Worm (Caenorhabditis elegans) whole organism, L2 larva: ENCODE data around the gene F56C9.10.
A peak's percentile ranks its signal among the peaks of the same experiment; 100 is the strongest.

Source experiments
- C34F6.9 ChIP-seq: fragments of 150-350 bp; optimal IDR thresholded peaks from 2 replicates; lab custom pipeline; 2014; ENCODE audit warnings: missing biosample characterization, missing genetic modification characterization
- F13H6.1 ChIP-seq: sonication (generic microtip); optimal IDR thresholded peaks from 2 replicates; lab custom pipeline; 2016; ENCODE audit warnings: missing genetic modification characterization, missing compliant biosample characterization
- R02D3.7 ChIP-seq: fragments of 150-350 bp; optimal IDR thresholded peaks from 2 replicates; lab custom pipeline; 2014; ENCODE audit warnings: missing biosample characterization, missing genetic modification characterization
- Y55F3AM.14 ChIP-seq: fragments of 200-800 bp; sonication (Bioruptor generic); optimal IDR thresholded peaks from 2 replicates; lab custom pipeline; 2018; ENCODE audit warnings: mild to moderate bottlenecking, missing genetic modification characterization, missing compliant biosample characterization
- ZK546.5 ChIP-seq: sonication (generic microtip); optimal IDR thresholded peaks from 2 replicates; lab custom pipeline; 2017; ENCODE audit warnings: missing biosample characterization, missing genetic modification characterization
- alr-1 ChIP-seq: fragments of 150-350 bp; optimal IDR thresholded peaks from 2 replicates; lab custom pipeline; 2014; ENCODE audit warnings: missing biosample characterization, missing genetic modification characterization
- aly-2 ChIP-seq: fragments of 150-350 bp; optimal IDR thresholded peaks from 2 replicates; lab custom pipeline; 2014; ENCODE audit warnings: missing biosample characterization, missing genetic modification characterization
- ama-1 ChIP-seq: fragments of 150-350 bp; optimal IDR thresholded peaks from 2 replicates; lab custom pipeline; 2018; ENCODE audit warnings: inconsistent platforms
- blmp-1 ChIP-seq: sonication (generic microtip); optimal IDR thresholded peaks from 2 replicates; lab custom pipeline; 2017; ENCODE audit warnings: missing genetic modification characterization, mild to moderate bottlenecking, missing compliant biosample characterization, antibody characterized with exemption, moderate library complexity; ENCODE audit not compliant: insufficient read depth
- ceh-16 ChIP-seq: fragments of 150-350 bp; optimal IDR thresholded peaks from 2 replicates; lab custom pipeline; 2014; ENCODE audit warnings: missing biosample characterization, missing genetic modification characterization
- ceh-82 ChIP-seq: fragments of 150-350 bp; optimal IDR thresholded peaks from 2 replicates; lab custom pipeline; 2014; ENCODE audit warnings: missing biosample characterization, missing genetic modification characterization
- crh-2 ChIP-seq: sonication (generic microtip); optimal IDR thresholded peaks from 2 replicates; lab custom pipeline; 2017; ENCODE audit warnings: missing biosample characterization, missing genetic modification characterization
- dmd-4 ChIP-seq: sonication (generic microtip); optimal IDR thresholded peaks from 2 replicates; lab custom pipeline; 2017; ENCODE audit warnings: missing biosample characterization, missing genetic modification characterization
- egl-27 ChIP-seq: sonication (generic microtip); optimal IDR thresholded peaks from 3 replicates; lab custom pipeline; 2017; ENCODE audit warnings: missing biosample characterization, missing genetic modification reagents, missing genetic modification characterization
- elt-1 ChIP-seq: fragments of 150-350 bp; optimal IDR thresholded peaks from 2 replicates; lab custom pipeline; 2014; ENCODE audit warnings: missing biosample characterization, missing genetic modification characterization
- elt-3 ChIP-seq: sonication (generic microtip); optimal IDR thresholded peaks from 2 replicates; lab custom pipeline; 2017; ENCODE audit warnings: missing biosample characterization, missing genetic modification characterization
- fos-1 ChIP-seq: fragments of 150-350 bp; optimal IDR thresholded peaks from 2 replicates; lab custom pipeline; 2014; ENCODE audit warnings: missing biosample characterization, missing genetic modification characterization
- gmeb-1 ChIP-seq: fragments of 150-350 bp; optimal IDR thresholded peaks from 2 replicates; lab custom pipeline; 2014; ENCODE audit warnings: missing biosample characterization, missing genetic modification characterization
- lin-11 ChIP-seq: fragments of 150-350 bp; sonication (generic microtip); optimal IDR thresholded peaks from 2 replicates; lab custom pipeline; 2014; ENCODE audit warnings: missing biosample characterization, missing genetic modification characterization, inconsistent platforms, mixed read lengths
- lin-13 ChIP-seq: fragments of 150-350 bp; optimal IDR thresholded peaks from 2 replicates; lab custom pipeline; 2014; ENCODE audit warnings: missing biosample characterization, missing genetic modification reagents, missing genetic modification characterization
- lin-39 ChIP-seq: fragments of 150-350 bp; optimal IDR thresholded peaks from 2 replicates; lab custom pipeline; 2014; ENCODE audit warnings: missing biosample characterization, missing genetic modification reagents, missing genetic modification characterization
- lsy-2 ChIP-seq, 2 experiments: fragments of 150-350 bp in 1 of 2; sonication (generic microtip) in 1 of 2; optimal IDR thresholded peaks; 2 replicates each; lab custom pipeline; 2014 to 2017; ENCODE audit warnings: missing biosample characterization in 2 of 2, missing genetic modification characterization in 2 of 2
- mab-5 ChIP-seq: fragments of 150-350 bp; optimal IDR thresholded peaks from 2 replicates; lab custom pipeline; 2014; ENCODE audit warnings: missing biosample characterization, missing genetic modification characterization
- mbf-1 ChIP-seq: sonication (generic microtip); optimal IDR thresholded peaks from 2 replicates; lab custom pipeline; 2017; ENCODE audit warnings: missing biosample characterization, missing genetic modification characterization
- mdl-1 ChIP-seq, 2 experiments: fragments of 150-350 bp in 1 of 2; sonication (generic microtip) in 1 of 2; optimal IDR thresholded peaks; 2 replicates each; lab custom pipeline; 2017; ENCODE audit warnings: missing biosample characterization in 2 of 2, missing genetic modification characterization in 2 of 2
- nhr-10 ChIP-seq: sonication (generic microtip); optimal IDR thresholded peaks from 2 replicates; lab custom pipeline; 2017; ENCODE audit warnings: missing biosample characterization, missing genetic modification characterization
- nhr-11 ChIP-seq: fragments of 150-350 bp; optimal IDR thresholded peaks from 2 replicates; lab custom pipeline; 2014; ENCODE audit warnings: missing biosample characterization, missing genetic modification characterization
- nhr-12 ChIP-seq: fragments of 150-350 bp; optimal IDR thresholded peaks from 2 replicates; lab custom pipeline; 2014; ENCODE audit warnings: missing biosample characterization, missing genetic modification characterization
- nhr-129 ChIP-seq: fragments of 150-350 bp; optimal IDR thresholded peaks from 2 replicates; lab custom pipeline; 2014; ENCODE audit warnings: missing biosample characterization, missing genetic modification characterization
- nhr-21 ChIP-seq: fragments of 150-350 bp; optimal IDR thresholded peaks from 2 replicates; lab custom pipeline; 2014; ENCODE audit warnings: missing biosample characterization, missing genetic modification characterization
- nhr-23 ChIP-seq: fragments of 150-350 bp; optimal IDR thresholded peaks from 2 replicates; lab custom pipeline; 2014; ENCODE audit warnings: missing biosample characterization, missing genetic modification reagents, missing genetic modification characterization
- nhr-237 ChIP-seq: fragments of 150-350 bp; optimal IDR thresholded peaks from 2 replicates; lab custom pipeline; 2014; ENCODE audit warnings: missing biosample characterization, missing genetic modification characterization
- nhr-25 ChIP-seq: fragments of 150-350 bp; sonication (generic microtip); optimal IDR thresholded peaks from 3 replicates; lab custom pipeline; 2014; ENCODE audit warnings: missing biosample characterization, missing genetic modification characterization
- nhr-6 ChIP-seq: fragments of 150-350 bp; optimal IDR thresholded peaks from 2 replicates; lab custom pipeline; 2014; ENCODE audit warnings: missing biosample characterization, missing genetic modification characterization
- nhr-77 ChIP-seq: fragments of 150-350 bp; optimal IDR thresholded peaks from 2 replicates; lab custom pipeline; 2014; ENCODE audit warnings: missing biosample characterization, missing genetic modification characterization
- peb-1 ChIP-seq: fragments of 150-350 bp; optimal IDR thresholded peaks from 2 replicates; lab custom pipeline; 2014; ENCODE audit warnings: missing biosample characterization, missing genetic modification characterization
- sem-4 ChIP-seq: fragments of 150-350 bp; optimal IDR thresholded peaks from 2 replicates; lab custom pipeline; 2014; ENCODE audit warnings: missing biosample characterization, missing genetic modification reagents, missing genetic modification characterization
- skn-1 ChIP-seq: sonication (generic microtip); optimal IDR thresholded peaks from 2 replicates; lab custom pipeline; 2017; ENCODE audit warnings: missing biosample characterization, missing genetic modification characterization
- sma-3 ChIP-seq: sonication (generic microtip); optimal IDR thresholded peaks from 2 replicates; lab custom pipeline; 2016; ENCODE audit warnings: missing genetic modification reagents, missing genetic modification characterization, missing compliant biosample characterization
- sma-9 ChIP-seq, 2 experiments: fragments of 150-350 bp in 1 of 2; sonication (generic microtip) in 1 of 2; optimal IDR thresholded peaks; 2 replicates each; lab custom pipeline; 2014 to 2016; ENCODE audit warnings: missing genetic modification characterization in 2 of 2, mild to moderate bottlenecking in 1 of 2, missing biosample characterization in 1 of 2, missing compliant biosample characterization in 1 of 2, missing genetic modification reagents in 1 of 2, moderate library complexity in 1 of 2
- snpc-4 ChIP-seq: fragments of 150-350 bp; optimal IDR thresholded peaks from 2 replicates; lab custom pipeline; 2014; ENCODE audit warnings: missing biosample characterization, missing genetic modification characterization
- unc-39 ChIP-seq: fragments of 150-350 bp; optimal IDR thresholded peaks from 2 replicates; lab custom pipeline; 2014; ENCODE audit warnings: missing biosample characterization, missing genetic modification characterization
- unc-55 ChIP-seq: fragments of 150-350 bp; sonication (generic microtip); optimal IDR thresholded peaks from 3 replicates; lab custom pipeline; 2014; ENCODE audit warnings: missing biosample characterization, missing genetic modification reagents, missing genetic modification characterization
- unc-62 ChIP-seq: fragments of 150-350 bp; optimal IDR thresholded peaks from 2 replicates; lab custom pipeline; 2014; ENCODE audit warnings: missing biosample characterization, missing genetic modification reagents, missing genetic modification characterization
- zag-1 ChIP-seq: fragments of 150-350 bp; optimal IDR thresholded peaks from 2 replicates; lab custom pipeline; 2014; ENCODE audit warnings: missing biosample characterization, missing genetic modification characterization
- ztf-1 ChIP-seq: fragments of 200-800 bp; sonication (Bioruptor generic); conservative IDR thresholded peaks from 2 replicates; pipeline ENCODE4 v1.3.6; 2022; ENCODE audit warnings: missing genetic modification characterization, missing compliant biosample characterization
- ztf-11 ChIP-seq: sonication (generic microtip); optimal IDR thresholded peaks from 2 replicates; lab custom pipeline; 2017; ENCODE audit warnings: missing biosample characterization, missing genetic modification characterization
- ztf-4 ChIP-seq: fragments of 150-350 bp; optimal IDR thresholded peaks from 2 replicates; lab custom pipeline; 2014; ENCODE audit warnings: missing biosample characterization, missing genetic modification characterization

Gene F56C9.10

ce11 chrIII:7293075-7293684 lies 41.9 kb downstream of the F56C9.10 start, which contains the start of gene cwf-19L2:
TSS of gene cwf-19L2 (plus strand) at chrIII:7293634.
- TF ChIP-seq sem-4 (tag; lab: Kevin White, UChicago) (no peak), lsy-2 (tag; optimal IDR thresholded peaks at IDR 0.05; lab: Kevin White, UChicago) (peak in 1 of 2 experiments; percentile 80)

- no peak for TF ChIP-seq ztf-11
- no peak for TF ChIP-seq nhr-21 (tag; lab: Kevin White, UChicago)
- no peak for TF ChIP-seq ztf-1 (GFP tag; lab: Robert Waterston, UW)
- TF ChIP-seq lin-39, result no peak
- peak; percentile 88 for TF ChIP-seq blmp-1 (tag; lab: Kevin White, UChicago)
- TF ChIP-seq ceh-82, result no peak
- TF ChIP-seq ama-1 (lab: Kevin White, UChicago), result no peak
- peak; percentile 35 for TF ChIP-seq nhr-129 (tag; lab: Kevin White, UChicago)
- TF ChIP-seq ZK546.5 (tag; lab: Kevin White, UChicago), result no peak
- TF ChIP-seq lsy-2 (tag; optimal IDR thresholded peaks at IDR 0.05; lab: Kevin White, UChicago), result no peak
- TF ChIP-seq sma-3, result no peak
- no peak for TF ChIP-seq elt-1
- TF ChIP-seq nhr-23 (tag; lab: Kevin White, UChicago), result no peak
- peak; percentile 56 for TF ChIP-seq C34F6.9
- no peak for TF ChIP-seq lin-13 (GFP tag; lab: Kevin White, UChicago)
- no peak for TF ChIP-seq peb-1 (tag; lab: Kevin White, UChicago)
- peak; percentile 4 for TF ChIP-seq unc-55 (GFP tag; lab: Kevin White, UChicago)
- no peak for TF ChIP-seq dmd-4 (tag; lab: Kevin White, UChicago)
- TF ChIP-seq zag-1, result no peak
- no peak for TF ChIP-seq ztf-4 (tag; lab: Kevin White, UChicago)
- TF ChIP-seq egl-27 (tag; lab: Kevin White, UChicago), result no peak
- TF ChIP-seq nhr-6 (tag; lab: Kevin White, UChicago), result no peak
- TF ChIP-seq snpc-4, result no peak
- TF ChIP-seq mab-5 (tag; lab: Kevin White, UChicago), result no peak
- peak in 1 of 2 experiments; percentile 18 for TF ChIP-seq mdl-1 (tag; optimal IDR thresholded peaks at IDR 0.05; lab: Kevin White, UChicago)
- TF ChIP-seq F13H6.1, result no peak
- no peak for TF ChIP-seq mbf-1 (tag; lab: Kevin White, UChicago)
- no peak for TF ChIP-seq elt-3 (tag; lab: Kevin White, UChicago)
- TF ChIP-seq sem-4 (tag; lab: Kevin White, UChicago), result no peak
- peak; percentile 33 for TF ChIP-seq nhr-25 (tag; lab: Kevin White, UChicago)
- TF ChIP-seq nhr-10 (tag; lab: Kevin White, UChicago), result no peak
- no peak for TF ChIP-seq ceh-16
- TF ChIP-seq lin-11, result no peak
- TF ChIP-seq nhr-237 (tag; lab: Kevin White, UChicago), result no peak
- peak; percentile 35 for TF ChIP-seq crh-2 (tag; lab: Kevin White, UChicago)
- TF ChIP-seq gmeb-1, result no peak
- no peak for TF ChIP-seq unc-39 (tag; lab: Kevin White, UChicago)
- no peak for TF ChIP-seq sma-9 (GFP tag; optimal IDR thresholded peaks at IDR 0.05; lab: Kevin White, UChicago)
- TF ChIP-seq sma-9 (tag; optimal IDR thresholded peaks at IDR 0.05; lab: Kevin White, UChicago), result no peak
- no peak for TF ChIP-seq nhr-77
- TF ChIP-seq unc-62 (GFP tag; lab: Kevin White, UChicago), result no peak
- TF ChIP-seq nhr-12 (tag; lab: Kevin White, UChicago), result no peak
- no peak for TF ChIP-seq Y55F3AM.14 (GFP tag; lab: Kevin White, UChicago)
- no peak for TF ChIP-seq R02D3.7
- TF ChIP-seq fos-1, result peak; percentile 35
- no peak for TF ChIP-seq skn-1 (tag; lab: Kevin White, UChicago)
- TF ChIP-seq aly-2, result no peak
- TF ChIP-seq alr-1 (tag; lab: Kevin White, UChicago), result no peak
- TF ChIP-seq nhr-11 (tag; lab: Kevin White, UChicago), result no peak
These were observed 42.5 kb downstream of the F56C9.10 start for ce11 chrIII:7292569-7292968.
